Worm (Caenorhabditis elegans): ENCODE measurements around the gene srx-48.

DNA sequence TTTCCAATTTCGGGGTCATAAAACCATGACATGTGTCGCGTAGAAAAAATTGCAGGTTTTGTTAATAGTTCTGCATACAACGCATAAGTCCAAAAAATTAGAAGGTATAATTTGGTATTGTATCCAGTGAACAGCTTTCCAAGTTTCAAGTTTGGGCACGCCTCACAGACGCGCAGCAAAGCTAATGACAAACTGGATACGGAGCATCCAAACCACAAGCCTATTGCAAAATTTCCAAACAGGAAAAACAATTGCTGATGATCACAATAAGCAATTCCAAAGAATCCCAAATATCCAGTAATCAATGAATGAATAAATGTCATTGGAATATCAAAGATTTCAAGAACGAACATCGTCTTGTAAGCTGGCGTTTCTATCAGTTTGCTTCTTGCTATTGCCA is 10.0 kb upstream of the srx-48 start:
- no peak for TF ChIP-seq lsy-2 (tag; optimal IDR thresholded peaks at IDR 0.05)
- no peak for TF ChIP-seq elt-1 (tag; optimal IDR thresholded peaks at IDR 0.05; ENCODE audit: borderline replicate concordance, insufficient read depth)
- no peak for TF ChIP-seq flh-1 (GFP tag; optimal IDR thresholded peaks at IDR 0.05)
- no peak for TF ChIP-seq ham-2 (GFP tag; optimal IDR thresholded peaks at IDR 0.05)
- TF ChIP-seq unc-62 (GFP tag; optimal IDR thresholded peaks at IDR 0.05), result no peak
- TF ChIP-seq nhr-76 (tag; optimal IDR thresholded peaks at IDR 0.05), result no peak
- no peak for TF ChIP-seq unc-39 (tag; optimal IDR thresholded peaks at IDR 0.05)
- no peak for TF ChIP-seq nhr-237 (tag; optimal IDR thresholded peaks at IDR 0.05)
- no peak for TF ChIP-seq mep-1 (tag; optimal IDR thresholded peaks at IDR 0.05)
- no peak for TF ChIP-seq mls-2 (tag; optimal IDR thresholded peaks at IDR 0.05)
- no peak for TF ChIP-seq elt-3 (tag; optimal IDR thresholded peaks at IDR 0.05)
- no peak for TF ChIP-seq ztf-11 (tag; optimal IDR thresholded peaks at IDR 0.05)
- TF ChIP-seq blmp-1 (tag; optimal IDR thresholded peaks at IDR 0.05), result no peak
